Worm (Caenorhabditis elegans) whole organism, midembryonic: ENCODE measurements around the gene pdi-2.

Experiments used
- T22C8.4 ChIP-seq: fragments of 200-800 bp; sonication (Bioruptor generic); IDR thresholded peaks from 2 replicates; pipeline ENCODE4 v1.3.6; 2022; ENCODE audit warnings: missing genetic modification characterization, missing compliant biosample characterization
- cog-1 ChIP-seq: sonication (generic microtip); optimal IDR thresholded peaks from 2 replicates; lab custom pipeline; 2016; ENCODE audit warnings: missing genetic modification characterization, missing compliant biosample characterization
- flt-1 ChIP-seq: fragments of 200-800 bp; sonication (Bioruptor generic); IDR thresholded peaks from 2 replicates; pipeline ENCODE4 v1.3.6; 2022; ENCODE audit warnings: missing genetic modification characterization, missing compliant biosample characterization
- klf-2 ChIP-seq: fragments of 200-800 bp; sonication (Bioruptor generic); conservative IDR thresholded peaks from 2 replicates; pipeline ENCODE4 v1.3.6; 2022; ENCODE audit warnings: missing genetic modification reagents, missing genetic modification characterization, missing compliant biosample characterization
- med-1 ChIP-seq: sonication (generic microtip); optimal IDR thresholded peaks from 2 replicates; lab custom pipeline; 2017; ENCODE audit warnings: missing genetic modification characterization, mild to moderate bottlenecking, missing compliant biosample characterization, antibody characterized with exemption, missing genetic modification reagents; ENCODE audit not compliant: insufficient read depth
- ref-1 ChIP-seq: fragments of 200-800 bp; sonication (Bioruptor generic); conservative IDR thresholded peaks from 2 replicates; pipeline ENCODE4 v1.3.6; 2022; ENCODE audit warnings: missing genetic modification reagents, missing genetic modification characterization, missing compliant biosample characterization
- tab-1 ChIP-seq: fragments of 200-800 bp; sonication (Bioruptor generic); IDR thresholded peaks from 2 replicates; pipeline ENCODE4 v1.3.6; 2022; ENCODE audit warnings: missing genetic modification characterization, missing compliant biosample characterization
- ztf-23 ChIP-seq: fragments of 200-800 bp; sonication (Bioruptor generic); IDR thresholded peaks from 2 replicates; pipeline ENCODE4 v1.3.6; 2022; ENCODE audit warnings: missing genetic modification reagents, missing genetic modification characterization, missing compliant biosample characterization
- ztf-29 ChIP-seq: fragments of 200-800 bp; sonication (Bioruptor generic); IDR thresholded peaks from 2 replicates; pipeline ENCODE4 v1.3.6; 2022; ENCODE audit warnings: missing genetic modification reagents, missing genetic modification characterization, missing compliant biosample characterization

- TF ChIP-seq cog-1 (tag; lab: Kevin White, UChicago) (no peak), ztf-23 (GFP tag; lab: Robert Waterston, UW) (no peak), flt-1 (no peak), ztf-29 (no peak), klf-2 (GFP tag; lab: Robert Waterston, UW) (no peak), T22C8.4 (no peak), ref-1 (GFP tag; lab: Robert Waterston, UW) (no peak), tab-1 (GFP tag; lab: Robert Waterston, UW) (no peak), med-1 (no peak)
Measured at ce11 chrX:4479960-4480359, 44.0 kb upstream of the pdi-2 start.
